Worm (Caenorhabditis elegans): Measurements from ENCODE around the gene gur-5.

gur-5 gene

ce11 chrII:5336660-5337494 is 51.7 kb downstream of the gur-5 start (continued):
- peak; percentile 62 for TF ChIP-seq gmeb-1 (tag; optimal IDR thresholded peaks at IDR 0.05)

ce11 chrII:5337495-5337840 is 52.3 kb downstream of the gur-5 start:
- TF ChIP-seq nhr-23 (tag; optimal IDR thresholded peaks at IDR 0.05) = no peak
- no peak for TF ChIP-seq mab-5 (tag; optimal IDR thresholded peaks at IDR 0.05)
- no peak for TF ChIP-seq unc-55 (GFP tag; optimal IDR thresholded peaks at IDR 0.05)
- peak; percentile 9 for TF ChIP-seq lin-13 (GFP tag; optimal IDR thresholded peaks at IDR 0.05)
- no peak for TF ChIP-seq lsy-2 (tag; optimal IDR thresholded peaks at IDR 0.05)
- no peak for TF ChIP-seq nhr-77 (tag; optimal IDR thresholded peaks at IDR 0.05)
- peak; percentile 1 for TF ChIP-seq fos-1 (tag; optimal IDR thresholded peaks at IDR 0.05)
- TF ChIP-seq ceh-82 (tag; optimal IDR thresholded peaks at IDR 0.05) = no peak

- no peak for TF ChIP-seq nhr-237 (tag; optimal IDR thresholded peaks at IDR 0.05)
- TF ChIP-seq nhr-129 (tag; optimal IDR thresholded peaks at IDR 0.05) = peak; percentile 66
- TF ChIP-seq dmd-4 (tag; optimal IDR thresholded peaks at IDR 0.05) = no peak
- peak; percentile 14 for TF ChIP-seq sma-3 (GFP tag; optimal IDR thresholded peaks at IDR 0.05)
- TF ChIP-seq lsy-2 (tag; optimal IDR thresholded peaks at IDR 0.05) = peak in 1 of 2 experiments; percentile 33
- TF ChIP-seq ztf-1 (GFP tag; conservative IDR thresholded peaks at IDR 0.05) = no peak
- peak; percentile 90 for TF ChIP-seq crh-2 (tag; optimal IDR thresholded peaks at IDR 0.05)
- TF ChIP-seq snpc-4 (tag; optimal IDR thresholded peaks at IDR 0.05) = no peak
- TF ChIP-seq sma-9 (GFP tag; optimal IDR thresholded peaks at IDR 0.05) = peak; percentile 59
- TF ChIP-seq sma-9 (tag; optimal IDR thresholded peaks at IDR 0.05) = no peak
- no peak for TF ChIP-seq zag-1 (tag; optimal IDR thresholded peaks at IDR 0.05)
- peak; percentile 72 for TF ChIP-seq fos-1 (tag; optimal IDR thresholded peaks at IDR 0.05)
- peak; percentile 10 for TF ChIP-seq C34F6.9 (tag; optimal IDR thresholded peaks at IDR 0.05)
- no peak for TF ChIP-seq elt-1 (tag; optimal IDR thresholded peaks at IDR 0.05)
- TF ChIP-seq gmeb-1 (tag; optimal IDR thresholded peaks at IDR 0.05) = peak; percentile 26
- TF ChIP-seq sem-4 (tag; optimal IDR thresholded peaks at IDR 0.05) = no peak
- no peak for TF ChIP-seq Y55F3AM.14 (GFP tag; optimal IDR thresholded peaks at IDR 0.05)
- no peak for TF ChIP-seq nhr-12 (tag; optimal IDR thresholded peaks at IDR 0.05)
- no peak for TF ChIP-seq elt-3 (tag; optimal IDR thresholded peaks at IDR 0.05)
- TF ChIP-seq F13H6.1 (tag; optimal IDR thresholded peaks at IDR 0.05) = peak; percentile 26
- TF ChIP-seq nhr-23 (tag; optimal IDR thresholded peaks at IDR 0.05) = no peak
- no peak for TF ChIP-seq unc-55 (GFP tag; optimal IDR thresholded peaks at IDR 0.05)
- peak in 1 of 2 experiments; percentile 10 for TF ChIP-seq mdl-1 (tag; optimal IDR thresholded peaks at IDR 0.05)
- TF ChIP-seq ztf-4 (tag; optimal IDR thresholded peaks at IDR 0.05) = peak; percentile 52
- no peak for TF ChIP-seq blmp-1 (tag; optimal IDR thresholded peaks at IDR 0.05; ENCODE audit: insufficient read depth)
- no peak for TF ChIP-seq mbf-1 (tag; optimal IDR thresholded peaks at IDR 0.05)
- TF ChIP-seq ztf-11 (tag; optimal IDR thresholded peaks at IDR 0.05) = no peak
- no peak for TF ChIP-seq R02D3.7 (tag; optimal IDR thresholded peaks at IDR 0.05)
These were observed 53.2 kb downstream of the gur-5 start for ce11 chrII:5338301-5338700.
